Worm (Caenorhabditis elegans) whole organism, late embryonic: ENCODE data around the gene srj-22.

ENCODE experiments used
- ceh-45 ChIP-seq: fragments of 200-800 bp; sonication (Bioruptor generic); IDR thresholded peaks from 2 replicates; pipeline ENCODE4 v1.3.6; 2022; ENCODE audit warnings: missing genetic modification reagents, missing genetic modification characterization, missing compliant biosample characterization
- pha-4 ChIP-seq: fragments of 150-350 bp; optimal IDR thresholded peaks from 2 replicates; lab custom pipeline; 2018; ENCODE audit warnings: missing biosample characterization, missing genetic modification reagents, missing genetic modification characterization
- pqm-1 ChIP-seq: sonication (generic microtip); optimal IDR thresholded peaks from 2 replicates; lab custom pipeline; 2016; ENCODE audit warnings: missing genetic modification characterization, missing compliant biosample characterization
- unc-86 ChIP-seq: sonication (generic microtip); optimal IDR thresholded peaks from 2 replicates; lab custom pipeline; 2016; ENCODE audit warnings: missing genetic modification characterization, missing compliant biosample characterization

- TF ChIP-seq pqm-1 (tag; lab: Kevin White, UChicago), result no peak
- TF ChIP-seq pha-4 (tag; lab: Kevin White, UChicago), result no peak
- no peak for TF ChIP-seq unc-86 (tag; lab: Kevin White, UChicago)
- no peak for TF ChIP-seq ceh-45 (GFP tag; lab: Robert Waterston, UW)
Observed at ce11 chrV:10792775-10793174, 49.2 kb upstream of the srj-22 start, which contains the start of gene D1054.10.
